Fruit fly (Drosophila melanogaster) whole organism, embryonic: ENCODE data around the gene CG14440.

Experiments
- ATbp ChIP-seq: fragments of 200-800 bp; sonication (Bioruptor generic); optimal IDR thresholded peaks from 2 replicates; lab custom pipeline; 2017; ENCODE audit warnings: missing biosample characterization, mild to moderate bottlenecking, missing genetic modification characterization, missing genetic modification reagents
- CG10979 ChIP-seq: fragments of 200-800 bp; sonication (Bioruptor generic); optimal IDR thresholded peaks from 2 replicates; lab custom pipeline; 2018; ENCODE audit warnings: missing biosample characterization, mild to moderate bottlenecking, missing genetic modification characterization, moderate library complexity
- CG11695 ChIP-seq: fragments of 200-800 bp; sonication (Bioruptor generic); IDR thresholded peaks from 3 replicates; pipeline ENCODE4 v1.3.6; 2022; ENCODE audit warnings: missing biosample characterization, missing genetic modification characterization
- CG3407 ChIP-seq: fragments of 200-800 bp; sonication (Bioruptor generic); optimal IDR thresholded peaks from 2 replicates; lab custom pipeline; 2018; ENCODE audit warnings: missing biosample characterization, mild to moderate bottlenecking, missing genetic modification characterization
- Mad ChIP-seq: fragments of 200-800 bp; sonication (Bioruptor generic); optimal IDR thresholded peaks from 2 replicates; lab custom pipeline; 2016; ENCODE audit warnings: missing biosample characterization, missing genetic modification characterization
- bowl ChIP-seq: fragments of 200-800 bp; sonication (Bioruptor generic); IDR thresholded peaks from 2 replicates; pipeline ENCODE4 v1.3.6; 2022; ENCODE audit warnings: missing biosample characterization, missing genetic modification characterization
- dimm ChIP-seq: fragments of 200-800 bp; sonication (Bioruptor generic); IDR thresholded peaks from 2 replicates; pipeline ENCODE4 v1.3.6; 2022; ENCODE audit warnings: missing biosample characterization, missing genetic modification characterization
- grau ChIP-seq: fragments of 200-800 bp; optimal IDR thresholded peaks from 3 replicates; lab custom pipeline; 2019; ENCODE audit warnings: missing biosample characterization, mild to moderate bottlenecking, missing genetic modification characterization, moderate library complexity
- row ChIP-seq: fragments of 200-800 bp; sonication (Bioruptor generic); IDR thresholded peaks from 3 replicates; pipeline ENCODE4 v1.3.6; 2022; ENCODE audit warnings: missing biosample characterization, missing genetic modification characterization
- salm ChIP-seq: fragments of 200-800 bp; sonication (Bioruptor generic); optimal IDR thresholded peaks from 2 replicates; lab custom pipeline; 2018; ENCODE audit warnings: missing biosample characterization, mild to moderate bottlenecking, missing genetic modification characterization
- sob ChIP-seq: fragments of 200-800 bp; sonication (Bioruptor generic); IDR thresholded peaks from 2 replicates; pipeline ENCODE4 v1.3.6; 2022; ENCODE audit warnings: missing biosample characterization, missing genetic modification characterization
- tna ChIP-seq: fragments of 200-800 bp; sonication (Bioruptor generic); IDR thresholded peaks from 2 replicates; pipeline ENCODE4 v1.3.6; 2022; ENCODE audit warnings: missing biosample characterization, missing genetic modification characterization; ENCODE audit not compliant: partially characterized antibody
- ttk ChIP-seq: fragments of 200-800 bp; sonication (Bioruptor generic); IDR thresholded peaks from 2 replicates; pipeline ENCODE4 v2.1.2; 2022; ENCODE audit warnings: missing biosample characterization, missing genetic modification characterization

- TF ChIP-seq CG10979 (tag; lab: Kevin White, UChicago) = no peak
- TF ChIP-seq salm = no peak
- peak; percentile 6; the same call in 1 of the 2 replicates for TF ChIP-seq sob (GFP tag; lab: Robert Waterston, UW)
- no peak for TF ChIP-seq CG11695 (GFP tag; lab: Robert Waterston, UW)
- no peak for TF ChIP-seq dimm (GFP tag; lab: Robert Waterston, UW)
- TF ChIP-seq ttk = no peak
- no peak for TF ChIP-seq CG3407 (GFP tag; lab: Kevin White, UChicago)
- TF ChIP-seq grau = no peak
- TF ChIP-seq ATbp (GFP tag; lab: Kevin White, UChicago) = no peak
- peak; percentile 33; the same call in 2 of the 3 replicates for TF ChIP-seq row (GFP tag; lab: Robert Waterston, UW)
- no peak for TF ChIP-seq Mad
- no peak for TF ChIP-seq bowl (GFP tag; lab: Robert Waterston, UW)
- no peak for TF ChIP-seq tna
Measured at dm6 chrX:6743192-6743591, 44.8 kb upstream of the CG14440 start.
